Worm (Caenorhabditis elegans) whole organism, L3 larva: Measurements from ENCODE around the gene ttr-5.

ENCODE experiments used
- R02D3.7 ChIP-seq: fragments of 150-350 bp; optimal IDR thresholded peaks from 2 replicates; lab custom pipeline; 2014; ENCODE audit warnings: missing biosample characterization, missing genetic modification characterization
- ZK546.5 ChIP-seq: sonication (generic microtip); optimal IDR thresholded peaks from 2 replicates; lab custom pipeline; 2017; ENCODE audit warnings: missing biosample characterization, missing genetic modification characterization
- ama-1 ChIP-seq: fragments of 150-350 bp; optimal IDR thresholded peaks from 2 replicates; lab custom pipeline; 2018
- ceh-82 ChIP-seq: fragments of 150-350 bp; optimal IDR thresholded peaks from 2 replicates; lab custom pipeline; 2014; ENCODE audit warnings: missing biosample characterization, missing genetic modification characterization
- egl-5 ChIP-seq: fragments of 150-350 bp; optimal IDR thresholded peaks from 2 replicates; lab custom pipeline; 2017; ENCODE audit warnings: missing biosample characterization, missing genetic modification reagents, missing genetic modification characterization, inconsistent platforms
- elt-1 ChIP-seq: fragments of 150-350 bp; optimal IDR thresholded peaks from 2 replicates; lab custom pipeline; 2014; ENCODE audit warnings: missing biosample characterization, missing genetic modification characterization
- elt-2 ChIP-seq: sonication (generic microtip); optimal IDR thresholded peaks from 2 replicates; lab custom pipeline; 2016; ENCODE audit warnings: missing genetic modification reagents, mild to moderate bottlenecking, missing genetic modification characterization, missing compliant biosample characterization
- elt-3 ChIP-seq, 3 experiments: fragments of 150-350 bp in 1 of 3; sonication (generic microtip) in 2 of 3; optimal IDR thresholded peaks; 2 replicates in 2 of 3; 4 replicates in 1 of 3; lab custom pipeline; 2014 to 2017; ENCODE audit warnings: missing biosample characterization in 3 of 3, missing genetic modification characterization in 3 of 3
- eor-1 ChIP-seq, 2 experiments: fragments of 150-350 bp; optimal IDR thresholded peaks; 2 replicates each; lab custom pipeline; 2014 to 2018; ENCODE audit warnings: missing biosample characterization in 2 of 2, missing genetic modification characterization in 2 of 2
- fkh-2 ChIP-seq: fragments of 150-350 bp; optimal IDR thresholded peaks from 2 replicates; lab custom pipeline; 2014; ENCODE audit warnings: missing biosample characterization, missing genetic modification reagents, missing genetic modification characterization
- hmg-11 ChIP-seq: sonication (generic microtip); optimal IDR thresholded peaks from 2 replicates; lab custom pipeline; 2016; ENCODE audit warnings: missing genetic modification characterization, missing compliant biosample characterization
- lin-15B ChIP-seq: fragments of 150-350 bp; optimal IDR thresholded peaks from 2 replicates; lab custom pipeline; 2014; ENCODE audit warnings: missing biosample characterization, missing genetic modification characterization
- lin-39 ChIP-seq: fragments of 150-350 bp; optimal IDR thresholded peaks from 2 replicates; lab custom pipeline; 2018; ENCODE audit warnings: missing biosample characterization, missing genetic modification reagents, missing genetic modification characterization
- lsy-12 ChIP-seq: sonication (generic microtip); optimal IDR thresholded peaks from 2 replicates; lab custom pipeline; 2016; ENCODE audit warnings: mild to moderate bottlenecking, missing genetic modification characterization, missing compliant biosample characterization
- mdl-1 ChIP-seq: fragments of 150-350 bp; optimal IDR thresholded peaks from 2 replicates; lab custom pipeline; 2014; ENCODE audit warnings: missing biosample characterization, missing genetic modification characterization
- nfya-1 ChIP-seq: sonication (generic microtip); optimal IDR thresholded peaks from 2 replicates; lab custom pipeline; 2017; ENCODE audit warnings: missing genetic modification characterization, mild to moderate bottlenecking, missing compliant biosample characterization, antibody characterized with exemption, moderate library complexity; ENCODE audit not compliant: insufficient read depth
- nhr-12 ChIP-seq: fragments of 150-350 bp; optimal IDR thresholded peaks from 2 replicates; lab custom pipeline; 2014; ENCODE audit warnings: missing biosample characterization, missing genetic modification characterization
- nhr-23 ChIP-seq: fragments of 150-350 bp; optimal IDR thresholded peaks from 2 replicates; lab custom pipeline; 2014; ENCODE audit warnings: missing biosample characterization, missing genetic modification reagents, missing genetic modification characterization
- nhr-237 ChIP-seq: fragments of 150-350 bp; optimal IDR thresholded peaks from 2 replicates; lab custom pipeline; 2014; ENCODE audit warnings: missing biosample characterization, missing genetic modification characterization
- nhr-25 ChIP-seq: sonication (generic microtip); optimal IDR thresholded peaks from 2 replicates; lab custom pipeline; 2017; ENCODE audit warnings: missing biosample characterization, missing genetic modification characterization
- nhr-28 ChIP-seq: fragments of 150-350 bp; optimal IDR thresholded peaks from 2 replicates; lab custom pipeline; 2014; ENCODE audit warnings: missing biosample characterization, missing genetic modification characterization
- nhr-43 ChIP-seq: sonication (generic microtip); optimal IDR thresholded peaks from 2 replicates; lab custom pipeline; 2016; ENCODE audit warnings: mild to moderate bottlenecking, missing genetic modification characterization, missing compliant biosample characterization; ENCODE audit not compliant: poor library complexity, severe bottlenecking
- nhr-67 ChIP-seq: fragments of 150-350 bp; optimal IDR thresholded peaks from 2 replicates; lab custom pipeline; 2014; ENCODE audit warnings: missing biosample characterization, missing genetic modification characterization
- nhr-76 ChIP-seq: fragments of 150-350 bp; sonication (generic microtip); optimal IDR thresholded peaks from 5 replicates; lab custom pipeline; 2014; ENCODE audit warnings: missing biosample characterization, missing genetic modification characterization
- nhr-77 ChIP-seq: fragments of 150-350 bp; optimal IDR thresholded peaks from 2 replicates; lab custom pipeline; 2014; ENCODE audit warnings: missing biosample characterization, missing genetic modification characterization
- pha-4 ChIP-seq: fragments of 150-350 bp; optimal IDR thresholded peaks from 2 replicates; lab custom pipeline; 2014; ENCODE audit warnings: missing biosample characterization, missing genetic modification reagents, missing genetic modification characterization
- pqm-1 ChIP-seq: fragments of 150-350 bp; optimal IDR thresholded peaks from 2 replicates; lab custom pipeline; 2017; ENCODE audit warnings: missing biosample characterization, missing genetic modification characterization, inconsistent platforms
- sea-2 ChIP-seq: fragments of 150-350 bp; sonication (generic microtip); optimal IDR thresholded peaks from 4 replicates; lab custom pipeline; 2014; ENCODE audit warnings: missing biosample characterization, missing genetic modification reagents, missing genetic modification characterization
- snpc-4 ChIP-seq: fragments of 150-350 bp; optimal IDR thresholded peaks from 2 replicates; lab custom pipeline; 2014; ENCODE audit warnings: missing biosample characterization, missing genetic modification characterization
- unc-39 ChIP-seq: sonication (generic microtip); optimal IDR thresholded peaks from 4 replicates; lab custom pipeline; 2017; ENCODE audit warnings: missing biosample characterization, missing genetic modification characterization
- zag-1 ChIP-seq: fragments of 150-350 bp; optimal IDR thresholded peaks from 2 replicates; lab custom pipeline; 2014; ENCODE audit warnings: missing biosample characterization, missing genetic modification characterization
- ztf-11 ChIP-seq: fragments of 150-350 bp; optimal IDR thresholded peaks from 2 replicates; lab custom pipeline; 2014; ENCODE audit warnings: missing biosample characterization, missing genetic modification characterization
- ztf-4 ChIP-seq: fragments of 150-350 bp; optimal IDR thresholded peaks from 2 replicates; lab custom pipeline; 2014; ENCODE audit warnings: missing biosample characterization, missing genetic modification characterization

ttr-5 gene

DNA sequence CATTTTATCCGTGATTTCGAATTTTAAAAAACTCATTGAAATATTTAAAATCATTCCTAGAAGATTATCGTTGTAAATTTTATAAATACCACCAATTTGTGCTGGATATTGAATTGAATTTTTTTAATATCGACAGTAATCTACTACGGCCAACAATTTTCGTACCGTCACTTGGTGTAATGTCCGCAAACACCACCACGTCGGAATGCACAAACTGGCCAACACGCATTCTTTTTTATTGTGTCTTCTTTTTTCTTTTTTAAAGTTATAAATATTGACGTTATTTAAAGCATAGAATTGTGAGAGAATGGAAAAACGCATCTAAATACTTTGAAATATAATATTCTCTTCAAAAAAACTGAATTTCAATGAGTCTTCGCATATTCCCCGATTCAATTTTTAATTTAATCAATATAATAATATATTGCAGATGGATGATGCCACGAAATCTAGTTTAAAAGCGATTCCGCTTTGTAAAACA is 1.0 kb downstream of the ttr-5 start, which contains the start of gene ufc-1:
Gene ufc-1 (plus strand): TSS at position 431 of the 481 bp plus-strand sequence.
- TF ChIP-seq ztf-11 (tag; lab: Kevin White, UChicago) (no peak), nfya-1 (tag; lab: Kevin White, UChicago) (peak; percentile 49), zag-1 (tag; lab: Kevin White, UChicago) (no peak), sea-2 (GFP tag; lab: Kevin White, UChicago) (no peak), nhr-67 (no peak), lsy-12 (tag; lab: Kevin White, UChicago) (no peak), pha-4 (peak; percentile 37)

DNA sequence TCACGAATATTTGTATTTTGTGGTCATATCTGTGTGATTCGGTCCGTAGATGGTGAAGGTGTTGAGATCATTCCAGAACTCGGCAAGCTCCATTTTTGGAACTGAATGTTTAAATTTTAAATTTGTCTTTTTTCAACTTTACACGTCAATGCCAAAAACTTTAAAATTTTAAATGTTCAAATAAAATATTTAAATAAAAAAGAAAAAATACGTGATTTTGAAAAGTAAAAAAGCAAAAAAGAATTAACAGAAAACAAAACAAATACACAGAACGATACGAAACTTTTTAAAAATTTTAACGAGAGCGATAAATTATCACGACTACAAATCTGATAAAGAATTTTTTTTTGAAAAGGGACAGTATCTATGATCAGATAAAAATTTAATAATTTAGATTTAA is 4.1 kb downstream of the ttr-5 start, which contains the start of gene elo-4:
Gene elo-4 (minus strand): TSS at position 101 of the 400 bp plus-strand sequence.
- TF ChIP-seq nhr-76 (tag; lab: Kevin White, UChicago), result no peak
- no peak for TF ChIP-seq elt-2 (tag; lab: Kevin White, UChicago)
- no peak for TF ChIP-seq elt-1 (tag; lab: Kevin White, UChicago)
- no peak for TF ChIP-seq ztf-11 (tag; lab: Kevin White, UChicago)
- TF ChIP-seq eor-1 (tag; optimal IDR thresholded peaks at IDR 0.05; lab: Kevin White, UChicago), result no peak
- TF ChIP-seq nhr-237 (tag; lab: Kevin White, UChicago), result no peak
- no peak for TF ChIP-seq lsy-12 (tag; lab: Kevin White, UChicago)
- TF ChIP-seq nhr-67, result no peak
- no peak for TF ChIP-seq egl-5
- no peak for TF ChIP-seq elt-3 (tag; optimal IDR thresholded peaks at IDR 0.05; lab: Kevin White, UChicago)
- TF ChIP-seq zag-1 (tag; lab: Kevin White, UChicago), result no peak
- TF ChIP-seq ceh-82, result no peak
- TF ChIP-seq unc-39 (tag; lab: Kevin White, UChicago), result no peak
- TF ChIP-seq nhr-23 (tag; lab: Kevin White, UChicago), result no peak
- TF ChIP-seq hmg-11, result no peak
- no peak for TF ChIP-seq ZK546.5 (tag; lab: Kevin White, UChicago)
- TF ChIP-seq R02D3.7 (tag; lab: Kevin White, UChicago), result no peak
- TF ChIP-seq ama-1 (lab: Kevin White, UChicago), result no peak
- no peak for TF ChIP-seq mdl-1 (tag; lab: Kevin White, UChicago)
- no peak for TF ChIP-seq nhr-25
- TF ChIP-seq, all 47 proteins: peak for 0

DNA sequence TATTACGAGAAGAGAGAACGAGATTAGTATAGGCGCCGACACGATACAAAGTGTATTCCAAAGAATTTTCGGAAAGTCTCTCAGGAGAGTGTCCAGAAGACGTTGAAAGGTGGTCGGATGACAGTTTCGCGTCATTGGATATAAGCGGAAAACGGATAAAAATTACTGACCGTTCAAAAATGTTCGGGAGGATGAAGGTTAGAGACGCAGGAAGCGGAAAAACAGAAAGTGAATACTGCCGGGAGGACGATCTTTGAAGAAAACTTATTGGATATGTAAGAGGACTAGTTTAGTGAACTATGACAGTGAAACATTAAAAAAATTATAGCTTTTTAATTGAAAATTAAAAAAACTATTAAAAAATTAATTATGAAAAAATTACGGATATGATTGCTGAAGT is 5.0 kb downstream of the ttr-5 start:
- TF ChIP-seq hmg-11 (no peak), nhr-23 (tag; lab: Kevin White, UChicago) (peak; percentile 26), ztf-4 (tag; lab: Kevin White, UChicago) (no peak), nhr-28 (tag; lab: Kevin White, UChicago) (no peak), fkh-2 (tag; lab: Kevin White, UChicago) (no peak)

DNA sequence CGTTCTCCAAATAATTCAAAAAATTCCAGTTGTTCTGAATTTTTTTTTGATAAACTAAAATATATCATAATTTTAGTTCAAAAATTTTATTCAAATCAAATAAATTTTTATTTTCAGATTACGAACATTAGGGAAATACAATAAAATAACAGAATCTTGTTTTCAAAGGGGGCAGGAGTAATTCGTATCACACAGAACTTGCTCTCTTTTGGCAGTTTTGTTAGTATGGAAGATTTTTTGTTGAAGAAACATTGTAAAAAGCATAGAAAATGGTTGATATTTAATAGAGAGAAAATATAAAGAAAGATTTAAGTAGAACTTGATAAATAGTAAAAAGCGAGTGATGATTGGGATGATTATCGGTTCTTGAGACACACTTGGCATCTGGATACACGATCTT is 6.7 kb downstream of the ttr-5 start:
- TF ChIP-seq lin-39 (tag; lab: Kevin White, UChicago) (no peak), elt-3 (tag; optimal IDR thresholded peaks at IDR 0.05; lab: Kevin White, UChicago) (no peak), ztf-4 (tag; lab: Kevin White, UChicago) (no peak), snpc-4 (tag; lab: Kevin White, UChicago) (no peak), nhr-12 (tag; lab: Kevin White, UChicago) (no peak), nhr-28 (tag; lab: Kevin White, UChicago) (no peak), nhr-43 (tag; lab: Kevin White, UChicago) (no peak), nhr-76 (tag; lab: Kevin White, UChicago) (no peak), lin-15B (tag; lab: Kevin White, UChicago) (no peak), nhr-23 (tag; lab: Kevin White, UChicago) (no peak), elt-1 (tag; lab: Kevin White, UChicago) (no peak), zag-1 (tag; lab: Kevin White, UChicago) (no peak), ZK546.5 (tag; lab: Kevin White, UChicago) (no peak), pqm-1 (no peak), nhr-77 (tag; lab: Kevin White, UChicago) (no peak), mdl-1 (tag; lab: Kevin White, UChicago) (no peak), fkh-2 (tag; lab: Kevin White, UChicago) (no peak)

DNA sequence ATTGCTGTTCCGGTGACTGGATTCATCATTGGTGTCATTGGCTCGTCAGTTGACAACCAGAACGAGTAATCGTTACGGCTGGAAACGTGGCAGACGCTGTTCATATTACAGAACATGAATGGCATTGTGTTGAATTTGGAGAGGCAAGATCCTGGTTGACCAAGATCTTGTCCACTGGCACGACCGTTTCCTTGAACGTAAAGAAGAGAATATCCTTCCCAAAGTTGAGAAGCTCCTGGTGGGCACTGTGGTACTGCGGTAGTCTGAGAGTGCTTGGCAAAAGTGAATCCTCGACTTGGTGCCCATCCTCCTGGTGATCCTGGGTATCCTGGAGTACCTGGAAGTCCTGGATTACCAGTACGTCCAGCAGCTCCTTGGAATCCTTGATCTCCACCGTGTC is 7.9 kb downstream of the ttr-5 start:
- TF ChIP-seq eor-1 (tag; optimal IDR thresholded peaks at IDR 0.05; lab: Kevin White, UChicago) (no peak), snpc-4 (tag; lab: Kevin White, UChicago) (no peak), nhr-77 (tag; lab: Kevin White, UChicago) (no peak), ceh-82 (no peak), ztf-11 (tag; lab: Kevin White, UChicago) (no peak), elt-2 (tag; lab: Kevin White, UChicago) (no peak), nhr-237 (tag; lab: Kevin White, UChicago) (no peak), R02D3.7 (tag; lab: Kevin White, UChicago) (no peak), nhr-76 (tag; lab: Kevin White, UChicago) (no peak), lsy-12 (tag; lab: Kevin White, UChicago) (no peak), pha-4 (no peak)
- TF ChIP-seq, all 47 proteins: peak for 0
